Fruit fly (Drosophila melanogaster) whole organism, pupa: ENCODE results near the gene CG4957.

ENCODE experiments used
- CG15710 ChIP-seq: fragments of 200-800 bp; sonication (Bioruptor generic); optimal IDR thresholded peaks from 2 replicates; lab custom pipeline; 2018; ENCODE audit warnings: missing biosample characterization, mild to moderate bottlenecking, missing genetic modification characterization, moderate library complexity
- CG32121 ChIP-seq: fragments of 200-800 bp; sonication (Bioruptor generic); IDR thresholded peaks from 2 replicates; pipeline ENCODE4 v1.3.6; 2022; ENCODE audit warnings: missing biosample characterization, missing genetic modification characterization
- CG34367 ChIP-seq: fragments of 200-800 bp; sonication (Bioruptor generic); optimal IDR thresholded peaks from 2 replicates; lab custom pipeline; 2018; ENCODE audit warnings: missing biosample characterization, mild to moderate bottlenecking, missing genetic modification characterization
- EcR ChIP-seq: fragments of 200-800 bp; sonication (Bioruptor generic); optimal IDR thresholded peaks from 3 replicates; lab custom pipeline; 2019; ENCODE audit warnings: missing biosample characterization, missing genetic modification characterization, mild to moderate bottlenecking, moderate library complexity, missing genetic modification reagents
- Pif1A ChIP-seq: fragments of 200-800 bp; sonication (Bioruptor generic); optimal IDR thresholded peaks from 3 replicates; lab custom pipeline; 2016; ENCODE audit warnings: missing biosample characterization, missing genetic modification characterization
- Pif1B ChIP-seq: fragments of 200-800 bp; sonication (Bioruptor generic); optimal IDR thresholded peaks from 3 replicates; lab custom pipeline; 2016; ENCODE audit warnings: missing biosample characterization, missing genetic modification characterization
- Snoo ChIP-seq: fragments of 200-800 bp; sonication (Bioruptor generic); optimal IDR thresholded peaks from 3 replicates; lab custom pipeline; 2017; ENCODE audit warnings: missing biosample characterization, mild to moderate bottlenecking, missing genetic modification characterization, inconsistent platforms
- fd96Ca ChIP-seq: fragments of 200-800 bp; sonication (Bioruptor generic); IDR thresholded peaks from 3 replicates; pipeline ENCODE4 v1.3.6; 2022; ENCODE audit warnings: missing biosample characterization, missing genetic modification characterization
- gl ChIP-seq: fragments of 200-800 bp; sonication (Bioruptor generic); optimal IDR thresholded peaks from 2 replicates; lab custom pipeline; 2018; ENCODE audit warnings: missing biosample characterization, mild to moderate bottlenecking, missing genetic modification characterization
- rn ChIP-seq: fragments of 200-800 bp; sonication (Bioruptor generic); IDR thresholded peaks from 2 replicates; pipeline ENCODE4 v1.3.6; 2022; ENCODE audit warnings: missing biosample characterization, missing genetic modification characterization

dm6 chr2L:10265129-10265528 is 3.5 kb upstream of the CG4957 start, which contains the start of gene Mob3:
- TF ChIP-seq fd96Ca (GFP tag; lab: Robert Waterston, UW): no peak
- no peak for TF ChIP-seq CG15710 (tag; lab: Kevin White, UChicago)
- no peak for TF ChIP-seq Pif1A (GFP tag; lab: Kevin White, UChicago)
- TF ChIP-seq rn (GFP tag; lab: Robert Waterston, UW): no peak
- TF ChIP-seq CG34367: no peak
- no peak for TF ChIP-seq CG32121 (GFP tag; lab: Robert Waterston, UW)
- TF ChIP-seq gl (tag; lab: Kevin White, UChicago): no peak
- TF ChIP-seq EcR (GFP tag; lab: Kevin White, UChicago): no peak
- TF ChIP-seq Pif1B (GFP tag; lab: Kevin White, UChicago): no peak
- no peak for TF ChIP-seq Snoo (tag; lab: Kevin White, UChicago)
